Fruit fly (Drosophila melanogaster): ENCODE results near the gene CG42788.

The CG42788 gene

DNA sequence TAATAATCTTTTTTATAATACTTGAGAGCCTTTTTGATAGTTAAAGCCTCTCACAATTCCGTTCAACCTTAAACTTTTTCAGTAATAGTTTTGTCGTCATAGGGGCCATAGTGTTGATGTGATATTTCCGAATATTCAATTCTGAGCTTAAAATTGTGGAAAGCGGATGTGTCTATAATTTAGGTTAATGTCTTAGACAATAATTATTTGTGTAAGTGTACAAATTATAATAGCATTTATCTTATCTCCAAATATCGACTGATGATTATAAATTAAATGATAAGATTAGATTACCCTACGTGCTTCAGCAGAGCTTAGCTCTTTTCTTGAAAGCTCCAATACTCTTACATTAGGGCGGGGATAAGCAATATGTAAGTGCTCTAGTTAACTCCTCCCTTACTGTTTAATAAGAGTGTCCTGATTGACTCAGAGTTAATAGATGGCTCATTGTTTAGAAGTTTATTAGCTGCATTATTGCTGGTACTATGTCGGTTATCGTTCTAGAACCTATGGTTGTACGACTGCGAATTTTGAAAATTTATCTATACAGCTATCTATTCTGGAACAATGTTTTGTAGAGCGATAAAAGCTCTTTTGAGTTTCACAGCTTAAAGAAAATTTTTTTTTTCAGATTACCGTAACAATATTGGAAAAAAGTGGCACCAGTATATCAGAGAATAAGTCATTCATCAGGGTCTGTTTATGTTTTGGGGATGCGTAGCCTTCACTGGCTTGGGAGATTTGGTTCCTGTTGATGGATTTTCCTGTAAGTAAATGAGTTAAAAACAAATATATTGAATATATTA, 7.5 kb upstream of the CG42788 start:
- TF ChIP-seq psq (optimal IDR thresholded peaks at IDR 0.05), result no peak
- TF ChIP-seq h (optimal IDR thresholded peaks at IDR 0.05), result no peak
- TF ChIP-seq Myc (optimal IDR thresholded peaks at IDR 0.05), result no peak
- no peak for TF ChIP-seq ttk (optimal IDR thresholded peaks at IDR 0.05)
- TF ChIP-seq Sin3A (optimal IDR thresholded peaks at IDR 0.05), result no peak
- no peak for TF ChIP-seq insv (optimal IDR thresholded peaks at IDR 0.05)

DNA sequence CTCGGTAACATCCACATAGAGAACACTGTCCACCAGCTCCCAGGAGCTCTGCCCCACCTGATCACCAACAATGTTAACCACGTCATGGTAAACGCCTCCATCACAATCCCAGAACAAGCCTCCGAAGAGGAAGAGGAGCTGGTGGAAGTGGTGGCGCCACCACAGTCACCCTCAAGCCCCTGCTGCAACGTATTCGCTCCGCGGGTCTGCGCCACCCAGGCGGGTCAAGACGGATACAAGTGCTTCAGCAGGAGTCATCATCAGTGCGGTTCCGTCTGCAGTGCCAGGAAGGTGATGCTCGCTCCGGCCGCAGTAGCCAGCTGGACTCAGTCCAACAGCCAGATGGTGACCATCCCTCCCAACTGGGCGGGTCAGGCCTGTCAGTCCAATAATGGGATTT, 6.5 kb upstream of the CG42788 start:
- TF ChIP-seq insv (optimal IDR thresholded peaks at IDR 0.05), result no peak
- no peak for TF ChIP-seq ttk (optimal IDR thresholded peaks at IDR 0.05)
- no peak for TF ChIP-seq h (optimal IDR thresholded peaks at IDR 0.05)
- TF ChIP-seq psq (optimal IDR thresholded peaks at IDR 0.05), result no peak
- no peak for TF ChIP-seq Sin3A (optimal IDR thresholded peaks at IDR 0.05)
- TF ChIP-seq Myc (optimal IDR thresholded peaks at IDR 0.05), result no peak

DNA sequence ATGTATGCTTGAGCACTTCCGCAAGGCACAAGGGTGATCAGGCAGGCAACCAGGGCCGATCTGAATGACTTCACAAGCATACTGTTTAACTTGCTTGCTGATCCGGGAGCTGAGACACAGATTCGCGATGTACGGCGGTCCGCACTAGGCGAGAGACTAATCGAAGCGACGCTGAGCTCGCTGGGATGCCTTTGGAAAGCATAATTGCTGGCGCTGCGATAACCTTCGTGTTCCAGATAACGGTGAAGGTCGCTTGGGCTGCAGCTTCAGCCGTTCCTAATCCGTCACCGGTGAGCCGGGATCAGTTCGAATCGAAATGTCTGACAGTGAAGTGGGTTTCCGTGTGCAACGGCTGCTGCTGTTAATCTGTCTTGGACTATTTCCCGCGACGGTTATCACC, 5.1 kb upstream of the CG42788 start, which contains the start of the genes CG6912 and CG3984:
TSS of gene CG6912 (minus strand) at position 159 of the 400 bp plus-strand sequence.
TSS of gene CG3984 (plus strand) at position 303 of the 400 bp plus-strand sequence.
- no peak for TF ChIP-seq insv (optimal IDR thresholded peaks at IDR 0.05)
- no peak for TF ChIP-seq Sin3A (optimal IDR thresholded peaks at IDR 0.05)
- TF ChIP-seq ttk (optimal IDR thresholded peaks at IDR 0.05), result no peak
- TF ChIP-seq h (optimal IDR thresholded peaks at IDR 0.05), result no peak
- TF ChIP-seq Myc (optimal IDR thresholded peaks at IDR 0.05), result no peak
- TF ChIP-seq psq (optimal IDR thresholded peaks at IDR 0.05), result no peak

DNA sequence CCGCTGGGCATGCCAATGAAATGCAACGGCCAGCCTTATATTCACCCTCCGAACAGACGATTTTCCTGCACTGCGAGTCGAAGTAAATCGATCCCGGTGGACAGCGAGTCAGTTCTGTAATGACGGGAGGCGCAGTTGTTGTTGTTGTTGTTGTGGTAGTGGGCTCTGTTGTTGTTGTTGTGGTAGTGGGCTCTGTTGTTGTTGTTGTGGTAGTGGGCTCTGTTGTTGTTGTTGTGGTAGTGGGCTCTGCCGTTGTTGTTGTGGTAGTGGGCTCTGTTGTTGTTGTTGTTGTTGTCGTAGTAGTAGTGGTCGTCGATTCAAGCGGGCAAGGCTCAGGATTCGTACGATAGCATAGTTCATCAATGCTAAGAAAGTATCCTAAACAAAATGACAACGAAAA, 4.3 kb upstream of the CG42788 start:
- TF ChIP-seq Sin3A (optimal IDR thresholded peaks at IDR 0.05) (no peak), ttk (optimal IDR thresholded peaks at IDR 0.05) (no peak), psq (optimal IDR thresholded peaks at IDR 0.05) (no peak), insv (optimal IDR thresholded peaks at IDR 0.05) (no peak), h (optimal IDR thresholded peaks at IDR 0.05) (no peak), Myc (optimal IDR thresholded peaks at IDR 0.05) (no peak)

DNA sequence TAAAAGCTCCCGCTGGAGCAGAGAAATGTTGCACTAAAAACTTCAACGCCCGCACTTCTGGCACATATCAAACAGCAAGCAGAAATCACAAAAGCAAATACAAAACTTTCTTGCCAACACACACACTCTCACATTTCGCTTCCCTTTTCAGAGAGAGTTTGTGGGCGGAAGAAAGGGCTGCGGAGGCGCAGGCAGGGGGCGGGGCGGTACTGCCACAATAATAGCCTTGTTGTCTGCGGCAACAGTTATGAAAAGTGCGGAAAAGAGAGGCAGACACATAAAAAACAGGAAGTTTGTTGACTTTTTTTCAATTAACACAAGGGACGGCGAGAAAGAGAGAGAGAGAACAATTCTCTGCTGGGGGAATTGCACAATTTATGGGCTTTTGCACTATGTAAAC, 853 bp downstream of the CG42788 start:
- TF ChIP-seq Myc (optimal IDR thresholded peaks at IDR 0.05) (no peak), ttk (optimal IDR thresholded peaks at IDR 0.05) (no peak)

DNA sequence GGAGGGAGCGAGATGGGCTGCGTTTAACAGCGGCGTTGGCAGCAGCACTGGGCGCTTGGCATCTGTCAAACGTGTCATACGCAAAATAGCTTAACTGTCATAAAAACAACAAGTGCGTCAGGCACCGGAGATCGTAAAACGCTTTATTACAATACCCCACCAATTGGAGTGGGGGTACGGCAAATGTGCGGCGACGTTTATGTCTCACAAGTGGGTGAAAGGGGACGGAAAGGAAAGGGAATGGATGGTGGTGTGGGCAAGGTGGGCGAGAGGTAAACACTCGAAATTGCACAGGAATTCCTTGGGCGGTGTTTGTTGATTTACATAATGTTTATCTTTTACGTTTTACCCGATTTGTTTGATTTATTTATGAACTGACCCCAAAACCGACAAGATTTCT, 1.7 kb downstream of the CG42788 start:
- TF ChIP-seq insv (optimal IDR thresholded peaks at IDR 0.05), result no peak
- TF ChIP-seq Myc (optimal IDR thresholded peaks at IDR 0.05), result no peak
- no peak for TF ChIP-seq h (optimal IDR thresholded peaks at IDR 0.05)
- no peak for TF ChIP-seq psq (optimal IDR thresholded peaks at IDR 0.05)

DNA sequence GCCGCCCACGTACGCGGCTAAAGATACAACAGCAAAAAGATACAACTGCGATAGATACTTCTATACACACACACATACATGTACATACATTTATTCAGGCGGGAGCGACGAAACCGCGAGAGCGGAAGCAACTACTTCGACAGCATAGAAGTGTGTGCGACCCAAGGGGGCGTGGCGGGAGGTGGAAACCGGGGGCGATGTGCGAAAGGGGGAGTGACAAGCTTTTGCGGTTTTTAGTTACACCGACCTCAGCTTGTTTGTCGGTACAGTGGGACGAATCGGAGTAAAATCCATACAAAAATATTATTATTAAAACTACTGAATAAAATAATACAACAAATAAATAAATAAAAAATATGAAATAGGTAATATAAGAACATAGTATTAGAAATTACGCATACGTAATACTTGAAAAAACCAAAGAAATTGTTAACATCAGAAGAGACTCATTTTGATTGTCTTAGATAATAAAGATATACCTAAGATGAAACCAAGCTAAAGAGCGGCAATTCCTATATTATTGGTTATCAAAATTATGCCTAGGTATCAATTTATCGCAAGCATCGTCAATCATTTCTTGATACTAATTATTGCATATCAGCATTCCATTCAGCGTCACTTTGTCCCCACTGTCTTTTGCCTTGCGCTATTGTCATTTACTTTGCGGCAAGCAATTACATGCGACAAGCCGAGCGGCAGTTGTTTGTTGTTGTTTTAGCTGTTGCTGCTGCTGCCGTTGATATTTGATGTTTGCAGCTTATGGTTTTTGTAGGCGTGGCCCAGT, 2.9 kb downstream of the CG42788 start:
- TF ChIP-seq Myc (optimal IDR thresholded peaks at IDR 0.05) (no peak), ttk (optimal IDR thresholded peaks at IDR 0.05) (no peak), h (optimal IDR thresholded peaks at IDR 0.05) (no peak)

DNA sequence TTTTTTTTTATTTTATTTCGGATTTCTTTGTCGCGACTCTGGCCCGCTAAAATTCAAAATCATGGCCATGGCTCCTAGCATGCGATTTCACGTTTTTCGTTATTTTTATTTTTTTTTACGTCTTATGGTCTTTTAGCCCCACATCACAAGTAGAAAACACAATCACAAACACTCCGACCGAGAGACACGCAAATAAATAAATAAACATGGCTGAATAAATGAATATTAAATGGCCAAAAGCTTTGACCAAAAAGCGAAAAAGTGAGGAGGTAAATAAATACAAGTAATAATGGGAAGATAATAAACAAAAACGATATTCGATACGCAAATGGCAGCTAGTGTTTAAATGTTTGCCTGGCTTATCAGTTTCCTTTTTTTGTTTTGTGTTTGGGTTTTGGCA, 3.7 kb downstream of the CG42788 start:
- TF ChIP-seq h (optimal IDR thresholded peaks at IDR 0.05) (no peak), Sin3A (optimal IDR thresholded peaks at IDR 0.05) (no peak), ttk (optimal IDR thresholded peaks at IDR 0.05) (no peak), Myc (optimal IDR thresholded peaks at IDR 0.05) (no peak), psq (optimal IDR thresholded peaks at IDR 0.05) (no peak), insv (optimal IDR thresholded peaks at IDR 0.05) (no peak)

DNA sequence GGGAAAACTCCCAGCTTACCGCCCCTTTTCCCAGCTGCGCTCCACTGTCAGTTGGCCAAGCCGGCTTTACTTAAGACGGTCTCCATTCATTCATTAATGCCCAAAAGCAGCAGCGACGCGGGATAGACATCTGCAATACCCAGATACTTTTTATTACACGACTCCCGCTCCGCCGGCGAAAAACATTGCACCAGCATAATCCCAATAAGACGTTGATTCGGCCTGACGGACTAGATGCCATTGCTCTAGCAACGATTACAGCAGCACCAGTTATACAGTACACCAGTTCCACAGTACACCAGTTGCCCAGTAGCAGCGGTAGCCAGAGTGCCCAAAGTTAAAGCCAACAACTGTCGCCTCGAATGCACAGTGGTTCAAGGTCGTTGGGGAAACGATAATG, 5.9 kb downstream of the CG42788 start:
- TF ChIP-seq h (optimal IDR thresholded peaks at IDR 0.05) (no peak), Myc (optimal IDR thresholded peaks at IDR 0.05) (no peak), Sin3A (optimal IDR thresholded peaks at IDR 0.05) (no peak), ttk (optimal IDR thresholded peaks at IDR 0.05) (no peak), insv (optimal IDR thresholded peaks at IDR 0.05) (no peak), psq (optimal IDR thresholded peaks at IDR 0.05) (no peak)

DNA sequence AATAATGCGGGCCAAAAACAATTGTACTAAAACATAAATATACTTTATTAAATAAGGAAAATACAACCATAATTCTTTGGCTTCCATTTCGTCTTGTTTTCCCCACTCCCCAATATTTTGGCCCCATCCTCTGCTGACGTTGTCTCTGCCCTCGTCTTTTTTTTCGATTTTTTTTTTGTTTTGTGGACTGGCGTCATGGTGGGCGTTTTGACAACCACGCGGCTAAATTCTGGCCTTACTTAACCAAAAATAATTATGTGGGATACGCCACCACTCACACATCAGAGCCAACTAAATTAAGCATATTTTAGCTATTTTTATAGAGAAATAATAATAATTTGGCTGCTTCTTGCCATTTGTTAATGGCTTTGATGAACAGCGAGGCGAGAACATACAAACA, 7.2 kb downstream of the CG42788 start:
- TF ChIP-seq Myc (optimal IDR thresholded peaks at IDR 0.05), result no peak
- TF ChIP-seq h (optimal IDR thresholded peaks at IDR 0.05), result no peak
- no peak for TF ChIP-seq insv (optimal IDR thresholded peaks at IDR 0.05)
- no peak for TF ChIP-seq psq (optimal IDR thresholded peaks at IDR 0.05)
- TF ChIP-seq Sin3A (optimal IDR thresholded peaks at IDR 0.05), result no peak
- no peak for TF ChIP-seq ttk (optimal IDR thresholded peaks at IDR 0.05)

DNA sequence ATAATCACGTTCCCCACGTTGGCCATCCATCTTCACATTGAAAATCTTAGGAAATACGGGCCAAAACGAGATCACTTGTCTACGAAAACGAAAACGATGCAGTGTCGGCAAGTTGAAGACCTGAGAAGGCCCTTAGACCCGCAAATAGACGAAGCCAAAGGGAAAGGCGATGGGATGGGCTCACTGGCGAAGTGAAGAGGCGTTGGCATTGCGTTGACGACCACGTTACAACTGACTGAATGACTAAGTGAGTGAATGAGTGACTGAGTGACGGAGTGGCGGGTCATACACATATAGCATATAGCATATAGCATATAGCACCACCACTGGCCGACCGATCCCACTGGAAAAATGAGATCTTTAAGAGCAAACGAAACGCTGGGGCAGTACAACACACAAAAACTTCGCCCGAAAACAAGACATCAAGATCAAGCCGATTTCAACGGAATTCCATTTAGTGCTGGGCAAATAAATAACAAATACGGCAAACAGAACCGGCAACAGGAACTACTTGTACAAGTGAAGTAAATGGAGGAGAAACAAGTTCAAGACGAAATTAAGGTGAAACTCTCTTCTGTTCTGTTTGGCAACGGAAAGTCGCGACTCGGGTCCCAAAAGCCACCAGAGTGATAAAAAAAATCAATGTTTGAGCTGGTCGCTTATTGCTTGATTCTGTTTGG, 8.6 kb downstream of the CG42788 start:
- TF ChIP-seq h (optimal IDR thresholded peaks at IDR 0.05) (no peak), Sin3A (optimal IDR thresholded peaks at IDR 0.05) (no peak), ttk (optimal IDR thresholded peaks at IDR 0.05) (no peak), Myc (optimal IDR thresholded peaks at IDR 0.05) (no peak), psq (optimal IDR thresholded peaks at IDR 0.05) (no peak), insv (optimal IDR thresholded peaks at IDR 0.05) (no peak)
